Worm (Caenorhabditis elegans) whole organism, L4 larva: ENCODE data around the gene Y55B1AR.4.

ENCODE experiments used
- F26F4.8 ChIP-seq: fragments of 200-800 bp; sonication (Bioruptor generic); conservative IDR thresholded peaks from 2 replicates; pipeline ENCODE4 v1.3.6; 2022; ENCODE audit warnings: missing genetic modification characterization, missing compliant biosample characterization
- F37D6.2 ChIP-seq: sonication (generic microtip); optimal IDR thresholded peaks from 2 replicates; lab custom pipeline; 2016; ENCODE audit warnings: mild to moderate bottlenecking, missing genetic modification characterization, missing compliant biosample characterization
- F44E2.7 ChIP-seq: fragments of 200-800 bp; sonication (Bioruptor generic); IDR thresholded peaks from 2 replicates; pipeline ENCODE4 v2.1.2; 2022; ENCODE audit warnings: missing genetic modification characterization, missing compliant biosample characterization
- T20F7.1 ChIP-seq: fragments of 200-800 bp; sonication (Bioruptor generic); optimal IDR thresholded peaks from 2 replicates; lab custom pipeline; 2018; ENCODE audit warnings: mild to moderate bottlenecking, missing genetic modification characterization, missing compliant biosample characterization
- T26A8.4 ChIP-seq: fragments of 200-800 bp; sonication (Bioruptor generic); IDR thresholded peaks from 2 replicates; pipeline ENCODE4 v1.3.6; 2022; ENCODE audit warnings: missing genetic modification characterization, missing compliant biosample characterization
- ZK337.2 ChIP-seq: fragments of 200-800 bp; sonication (Bioruptor generic); IDR thresholded peaks from 2 replicates; pipeline ENCODE4 v1.3.6; 2022; ENCODE audit warnings: missing genetic modification reagents, missing genetic modification characterization, missing compliant biosample characterization
- ZK546.5 ChIP-seq, 2 experiments: sonication (generic microtip); optimal IDR thresholded peaks; 2 replicates each; lab custom pipeline; 2017; ENCODE audit warnings: missing biosample characterization in 2 of 2, missing genetic modification characterization in 2 of 2
- aha-1 ChIP-seq: fragments of 150-350 bp; peaks from one replicate; lab custom pipeline; 2014; ENCODE audit warnings: missing biosample characterization, missing genetic modification characterization
- ama-1 ChIP-seq: fragments of 150-350 bp; optimal IDR thresholded peaks from 2 replicates; lab custom pipeline; 2014; ENCODE audit warnings: inconsistent platforms, mixed read lengths
- ceh-20 ChIP-seq: fragments of 200-800 bp; sonication (Bioruptor generic); IDR thresholded peaks from 2 replicates; pipeline ENCODE4 v1.3.6; 2022; ENCODE audit warnings: missing genetic modification reagents, missing genetic modification characterization, missing compliant biosample characterization
- ceh-32 ChIP-seq: sonication (generic microtip); optimal IDR thresholded peaks from 2 replicates; lab custom pipeline; 2016; ENCODE audit warnings: mild to moderate bottlenecking, missing genetic modification characterization, missing compliant biosample characterization; ENCODE audit not compliant: poor library complexity
- ceh-82 ChIP-seq: sonication (generic microtip); optimal IDR thresholded peaks from 2 replicates; lab custom pipeline; 2017; ENCODE audit warnings: missing biosample characterization, missing genetic modification characterization
- daf-16 ChIP-seq, 3 experiments: sonication (generic microtip); optimal IDR thresholded peaks; 2 replicates each; lab custom pipeline; 2016 to 2017; ENCODE audit warnings: missing genetic modification characterization in 3 of 3, missing genetic modification reagents in 3 of 3, mild to moderate bottlenecking in 2 of 3, missing compliant biosample characterization in 2 of 3, missing biosample characterization in 1 of 3, moderate library complexity in 1 of 3
- dmd-6 ChIP-seq: fragments of 200-800 bp; sonication (Bioruptor generic); IDR thresholded peaks from 2 replicates; pipeline ENCODE4 v1.3.6; 2022; ENCODE audit warnings: missing genetic modification reagents, missing genetic modification characterization, missing compliant biosample characterization
- dmd-8 ChIP-seq: fragments of 200-800 bp; sonication (Bioruptor generic); IDR thresholded peaks from 2 replicates; pipeline ENCODE4 v1.3.6; 2022; ENCODE audit warnings: missing genetic modification characterization, missing compliant biosample characterization
- dmd-9 ChIP-seq: fragments of 200-800 bp; sonication (Bioruptor generic); IDR thresholded peaks from 2 replicates; pipeline ENCODE4 v1.3.6; 2022; ENCODE audit warnings: missing genetic modification reagents, missing genetic modification characterization, missing compliant biosample characterization
- dpl-1 ChIP-seq: fragments of 150-350 bp; optimal IDR thresholded peaks from 2 replicates; lab custom pipeline; 2014; ENCODE audit warnings: missing biosample characterization, missing genetic modification reagents, missing genetic modification characterization
- duxl-1 ChIP-seq: sonication (generic microtip); optimal IDR thresholded peaks from 2 replicates; lab custom pipeline; 2016; ENCODE audit warnings: mild to moderate bottlenecking, missing genetic modification characterization, moderate library complexity, missing compliant biosample characterization; ENCODE audit not compliant: poor library complexity
- dve-1 ChIP-seq: sonication (generic microtip); optimal IDR thresholded peaks from 2 replicates; lab custom pipeline; 2017; ENCODE audit warnings: antibody characterized with exemption, mild to moderate bottlenecking, missing genetic modification characterization, missing compliant biosample characterization; ENCODE audit not compliant: insufficient read depth
- egl-27 ChIP-seq: sonication (generic microtip); optimal IDR thresholded peaks from 3 replicates; lab custom pipeline; 2017; ENCODE audit warnings: missing biosample characterization, missing genetic modification reagents, missing genetic modification characterization
- fkh-10 ChIP-seq: fragments of 150-350 bp; optimal IDR thresholded peaks from 2 replicates; lab custom pipeline; 2014; ENCODE audit warnings: missing biosample characterization, missing genetic modification reagents, missing genetic modification characterization
- hif-1 ChIP-seq, 2 experiments: sonication (generic microtip); optimal IDR thresholded peaks; 2 replicates each; lab custom pipeline; 2016 to 2017; ENCODE audit warnings: missing compliant biosample characterization in 2 of 2, missing genetic modification characterization in 2 of 2, missing genetic modification reagents in 2 of 2, missing genotype in 2 of 2, mild to moderate bottlenecking in 1 of 2
- hlh-11 ChIP-seq: fragments of 200-800 bp; sonication (Bioruptor generic); optimal IDR thresholded peaks from 2 replicates; lab custom pipeline; 2018; ENCODE audit warnings: mild to moderate bottlenecking, missing genetic modification characterization, missing compliant biosample characterization
- hlh-30 ChIP-seq: sonication (generic microtip); optimal IDR thresholded peaks from 2 replicates; lab custom pipeline; 2017; ENCODE audit warnings: antibody characterized with exemption, mild to moderate bottlenecking, missing genetic modification characterization, missing compliant biosample characterization; ENCODE audit not compliant: insufficient read depth
- lim-7 ChIP-seq: fragments of 200-800 bp; sonication (Bioruptor generic); IDR thresholded peaks from 2 replicates; pipeline ENCODE4 v1.3.6; 2022; ENCODE audit warnings: missing genetic modification characterization, missing compliant biosample characterization
- lin-29 ChIP-seq: fragments of 200-800 bp; sonication (Bioruptor generic); IDR thresholded peaks from 2 replicates; pipeline ENCODE4 v1.3.6; 2022; ENCODE audit warnings: missing genetic modification reagents, missing genetic modification characterization, missing compliant biosample characterization
- lin-38 ChIP-seq: fragments of 200-800 bp; sonication (Bioruptor generic); IDR thresholded peaks from 2 replicates; pipeline ENCODE4 v1.3.6; 2022; ENCODE audit warnings: missing genetic modification reagents, missing genetic modification characterization, missing compliant biosample characterization
- madf-5 ChIP-seq, 2 experiments: fragments of 200-800 bp; sonication (Bioruptor generic); IDR thresholded peaks; 2 replicates each; pipeline ENCODE4 v1.3.6; 2022; ENCODE audit warnings: missing compliant biosample characterization in 2 of 2, missing genetic modification characterization in 2 of 2
- madf-9 ChIP-seq: fragments of 200-800 bp; sonication (Bioruptor generic); conservative IDR thresholded peaks from 2 replicates; pipeline ENCODE4 v1.3.6; 2022; ENCODE audit warnings: missing genetic modification reagents, missing genetic modification characterization, missing compliant biosample characterization
- mdl-1 ChIP-seq, 2 experiments: fragments of 150-350 bp in 1 of 2; sonication (generic microtip) in 1 of 2; optimal IDR thresholded peaks; 2 replicates each; lab custom pipeline; 2014 to 2017; ENCODE audit warnings: missing biosample characterization in 2 of 2, missing genetic modification characterization in 2 of 2
- mdt-29 ChIP-seq: fragments of 200-800 bp; sonication (Bioruptor generic); IDR thresholded peaks from 2 replicates; pipeline ENCODE4 v1.3.6; 2022; ENCODE audit warnings: missing genetic modification reagents, missing genetic modification characterization, missing compliant biosample characterization
- mep-1 ChIP-seq: fragments of 150-350 bp; sonication (generic microtip); optimal IDR thresholded peaks from 3 replicates; lab custom pipeline; 2014; ENCODE audit warnings: missing biosample characterization, missing genetic modification characterization
- mes-2 ChIP-seq: sonication (generic microtip); optimal IDR thresholded peaks from 2 replicates; lab custom pipeline; 2016; ENCODE audit warnings: missing genotype, mild to moderate bottlenecking, missing genetic modification characterization, missing compliant biosample characterization; ENCODE audit not compliant: poor library complexity, severe bottlenecking
- nhr-11 ChIP-seq: fragments of 150-350 bp; optimal IDR thresholded peaks from 2 replicates; lab custom pipeline; 2014; ENCODE audit warnings: missing biosample characterization, missing genetic modification characterization
- nhr-111 ChIP-seq: fragments of 200-800 bp; sonication (Bioruptor generic); optimal IDR thresholded peaks from 2 replicates; lab custom pipeline; 2018; ENCODE audit warnings: mild to moderate bottlenecking, missing genetic modification characterization, missing compliant biosample characterization
- nhr-28 ChIP-seq: fragments of 150-350 bp; optimal IDR thresholded peaks from 2 replicates; lab custom pipeline; 2014; ENCODE audit warnings: missing biosample characterization, missing genetic modification characterization
- nhr-42 ChIP-seq: fragments of 200-800 bp; sonication (Bioruptor generic); IDR thresholded peaks from 2 replicates; pipeline ENCODE4 v1.3.6; 2022; ENCODE audit warnings: missing genetic modification characterization, missing compliant biosample characterization
- nhr-48 ChIP-seq: sonication (generic microtip); optimal IDR thresholded peaks from 2 replicates; lab custom pipeline; 2016; ENCODE audit warnings: mild to moderate bottlenecking, missing genetic modification characterization, missing compliant biosample characterization
- nhr-76 ChIP-seq: fragments of 150-350 bp; optimal IDR thresholded peaks from 2 replicates; lab custom pipeline; 2014; ENCODE audit warnings: missing biosample characterization, missing genetic modification characterization
- nhr-77 ChIP-seq: fragments of 150-350 bp; optimal IDR thresholded peaks from 2 replicates; lab custom pipeline; 2014; ENCODE audit warnings: missing biosample characterization, missing genetic modification characterization
- rbr-2 ChIP-seq: sonication (generic microtip); optimal IDR thresholded peaks from 2 replicates; lab custom pipeline; 2016; ENCODE audit warnings: missing genotype, missing genetic modification characterization, missing compliant biosample characterization
- spr-1 ChIP-seq: sonication (generic microtip); optimal IDR thresholded peaks from 2 replicates; lab custom pipeline; 2016; ENCODE audit warnings: mild to moderate bottlenecking, missing genetic modification characterization, missing compliant biosample characterization
- tra-1 ChIP-seq: fragments of 200-800 bp; sonication (Bioruptor generic); IDR thresholded peaks from 2 replicates; pipeline ENCODE4 v1.3.6; 2022; ENCODE audit warnings: missing genetic modification reagents, missing genetic modification characterization, missing compliant biosample characterization
- unc-39 ChIP-seq: sonication (generic microtip); optimal IDR thresholded peaks from 2 replicates; lab custom pipeline; 2017; ENCODE audit warnings: missing biosample characterization, missing genetic modification characterization
- zip-2 ChIP-seq: fragments of 150-350 bp; optimal IDR thresholded peaks from 2 replicates; lab custom pipeline; 2014; ENCODE audit warnings: missing biosample characterization, missing genetic modification characterization

Gene Y55B1AR.4

DNA sequence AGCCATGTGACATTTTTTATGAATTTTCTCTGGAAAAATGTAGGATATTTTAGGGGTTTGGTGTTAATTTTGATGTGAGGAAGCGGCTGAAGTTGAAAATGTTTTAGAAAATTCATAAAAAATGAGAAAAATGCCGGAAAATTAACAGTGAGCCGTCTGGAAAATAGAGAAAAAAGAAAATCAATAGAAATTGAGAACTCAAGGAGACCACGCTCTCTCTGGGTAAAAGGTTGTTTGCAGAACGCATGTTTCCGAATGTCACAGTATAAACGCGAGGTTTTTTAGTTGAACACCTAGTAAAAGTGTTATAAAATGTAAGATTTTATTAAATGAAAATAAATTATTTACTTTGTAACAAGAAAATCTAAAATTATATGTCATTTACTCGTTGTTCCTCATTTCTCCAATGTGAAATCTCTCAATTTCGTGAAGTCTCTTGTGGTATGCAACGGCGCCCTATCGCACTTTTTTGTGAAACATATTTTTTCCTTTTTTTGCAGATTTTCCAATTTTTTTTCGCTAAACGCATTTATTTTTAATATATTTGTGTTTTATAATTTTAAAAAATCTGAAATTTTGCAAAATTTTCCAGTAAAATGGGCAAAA lies 35.0 kb upstream of the Y55B1AR.4 start, which contains the start of the genes tag-266 and tag-267 (continued):
- TF ChIP-seq zip-2 (no peak), F26F4.8 (no peak), lim-7 (GFP tag; lab: Robert Waterston, UW) (no peak), T26A8.4 (GFP tag; lab: Robert Waterston, UW) (no peak), madf-5 (GFP tag; IDR thresholded peaks at IDR 0.05; lab: Robert Waterston, UW) (no peak), ceh-82 (tag; lab: Kevin White, UChicago) (no peak), nhr-11 (tag; lab: Kevin White, UChicago) (peak; percentile 44), dmd-8 (no peak), dve-1 (peak; percentile 47), dmd-6 (GFP tag; lab: Robert Waterston, UW) (no peak; the same call in 1 of the 2 replicates), aha-1 (peak; percentile 63), nhr-42 (no peak), ZK546.5 (tag; optimal IDR thresholded peaks at IDR 0.05; lab: Kevin White, UChicago) (no peak), tra-1 (GFP tag; lab: Robert Waterston, UW) (no peak), hif-1 (tag; optimal IDR thresholded peaks at IDR 0.05; lab: Kevin White, UChicago) (peak in 1 of 2 experiments; percentile 91), nhr-111 (no peak), spr-1 (tag; lab: Kevin White, UChicago) (peak; percentile 23), dpl-1 (peak; percentile 43), ZK337.2 (GFP tag; lab: Robert Waterston, UW) (peak; percentile 16; the same call in 1 of the 2 replicates), duxl-1 (tag; lab: Kevin White, UChicago) (no peak), dmd-9 (no peak), ceh-32 (tag; lab: Kevin White, UChicago) (no peak), F44E2.7 (GFP tag; lab: Robert Waterston, UW) (no peak), madf-9 (GFP tag; lab: Robert Waterston, UW) (no peak), hlh-30 (tag; lab: Kevin White, UChicago) (peak; percentile 57)

DNA sequence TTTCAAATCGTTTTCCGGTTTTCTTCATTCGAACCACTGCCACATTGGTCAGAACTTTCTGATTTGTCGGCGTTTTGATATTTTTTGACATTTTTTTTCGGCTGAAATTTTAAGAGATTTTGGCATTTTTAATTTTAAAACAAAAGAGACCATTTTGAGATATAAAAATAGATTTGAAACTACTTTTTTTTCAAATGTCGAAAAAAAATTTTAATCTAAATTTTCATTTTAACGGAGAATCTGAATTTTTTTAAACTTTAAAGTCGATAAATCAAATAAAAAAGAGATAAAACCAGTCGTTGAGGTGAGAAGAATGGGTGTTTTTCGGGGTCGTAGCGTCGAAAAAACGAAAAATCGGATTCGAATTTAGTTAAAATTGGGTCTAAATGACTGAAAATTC lies 33.0 kb upstream of the Y55B1AR.4 start, which contains the start of gene sbds-1:
sbds-1 (minus strand) TSS at position 101 of the 400 bp plus-strand sequence.
- TF ChIP-seq dmd-8, result no peak
- 0 out of 2 replicates have a peak, but pooled peaks have one; percentile 7 for TF ChIP-seq lin-38

DNA sequence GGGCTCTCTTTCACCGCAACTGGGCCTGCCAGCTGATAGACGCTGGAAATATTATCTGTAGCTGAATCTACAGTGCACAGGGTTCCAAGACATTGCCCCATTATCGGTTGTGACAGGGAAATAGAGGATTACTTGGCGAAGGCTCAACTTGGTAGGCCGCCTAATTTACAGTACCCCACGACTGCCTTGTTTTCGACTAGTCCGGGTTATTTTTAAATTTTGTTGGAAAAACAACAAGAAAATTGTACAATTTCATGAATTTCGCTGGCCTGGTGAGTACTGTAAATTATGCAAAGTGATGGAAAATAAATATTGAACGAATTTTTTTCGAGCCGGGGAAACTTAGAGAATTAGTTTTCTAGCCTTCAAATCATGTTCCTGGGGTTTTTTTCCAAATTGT lies 30.8 kb upstream of the Y55B1AR.4 start, which contains the start of gene T19C3.7:
T19C3.7 (minus strand) TSS at position 101 of the 400 bp plus-strand sequence.
- TF ChIP-seq tra-1 (GFP tag; lab: Robert Waterston, UW) (no peak), zip-2 (no peak), mdl-1 (tag; optimal IDR thresholded peaks at IDR 0.05; lab: Kevin White, UChicago) (no peak), madf-5 (GFP tag; IDR thresholded peaks at IDR 0.05; lab: Robert Waterston, UW) (no peak), unc-39 (tag; lab: Kevin White, UChicago) (no peak), nhr-28 (tag; lab: Kevin White, UChicago) (no peak), ceh-20 (GFP tag; lab: Robert Waterston, UW) (no peak), F37D6.2 (tag; lab: Kevin White, UChicago) (no peak), ama-1 (no peak), lin-29 (GFP tag; lab: Robert Waterston, UW) (no peak), egl-27 (tag; lab: Kevin White, UChicago) (no peak), dpl-1 (no peak), nhr-48 (tag; lab: Kevin White, UChicago) (no peak)
- TF ChIP-seq, all 104 proteins: peak for 0

DNA sequence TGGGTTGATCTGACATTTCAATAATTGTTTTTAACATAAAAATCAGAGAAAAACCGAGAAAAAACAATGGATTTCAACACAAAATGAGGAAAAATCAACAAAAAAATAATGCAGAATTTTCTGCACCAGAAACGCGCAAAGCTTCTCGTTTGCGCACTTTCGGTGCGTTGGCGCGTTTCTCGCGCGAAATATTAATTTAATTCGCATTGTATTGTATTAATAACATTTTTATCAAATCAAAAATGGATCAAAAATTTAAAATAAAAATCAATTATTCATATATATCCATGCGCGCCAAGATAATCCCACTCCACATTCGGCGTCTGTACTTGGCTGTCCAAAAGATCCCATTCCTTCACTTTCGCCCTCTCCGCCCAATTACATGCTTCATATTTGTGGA lies 29.3 kb upstream of the Y55B1AR.4 start, which contains the start of gene fem-2:
fem-2 (minus strand) TSS at position 9 of the 400 bp plus-strand sequence.
- TF ChIP-seq mdt-29 (GFP tag; lab: Robert Waterston, UW) (no peak), daf-16 (GFP tag; optimal IDR thresholded peaks at IDR 0.05; lab: Kevin White, UChicago) (no peak), daf-16 (tag; optimal IDR thresholded peaks at IDR 0.05; lab: Kevin White, UChicago) (peak; percentile 13), T26A8.4 (GFP tag; lab: Robert Waterston, UW) (no peak), nhr-48 (tag; lab: Kevin White, UChicago) (no peak), rbr-2 (no peak), dpl-1 (peak; percentile 22), T20F7.1 (no peak), nhr-77 (tag; lab: Kevin White, UChicago) (no peak), hlh-11 (no peak), mep-1 (tag; lab: Kevin White, UChicago) (peak; percentile 30), nhr-76 (tag; lab: Kevin White, UChicago) (no peak), dve-1 (peak; percentile 34), fkh-10 (no peak), mes-2 (tag; lab: Kevin White, UChicago) (peak; percentile 61), hlh-30 (tag; lab: Kevin White, UChicago) (peak; percentile 40), lin-38 (peak; percentile 59)
